Fruit fly (Drosophila melanogaster) whole organism, adult: ENCODE data around the gene Ada2b.

Experiments
- CG7045 ChIP-seq: fragments of 200-800 bp; sonication (Bioruptor generic); optimal IDR thresholded peaks from 2 replicates; lab custom pipeline; 2017; ENCODE audit warnings: missing biosample characterization, mild to moderate bottlenecking, missing genetic modification characterization
- Mnt ChIP-seq: fragments of 200-800 bp; sonication (Bioruptor generic); optimal IDR thresholded peaks from 2 replicates; lab custom pipeline; 2016; ENCODE audit warnings: missing biosample characterization, mild to moderate bottlenecking, missing genetic modification characterization
- pad ChIP-seq: fragments of 200-800 bp; sonication (Bioruptor generic); optimal IDR thresholded peaks from 3 replicates; lab custom pipeline; 2017; ENCODE audit warnings: missing biosample characterization, missing genetic modification characterization, mild to moderate bottlenecking, moderate library complexity, missing genetic modification reagents

DNA sequence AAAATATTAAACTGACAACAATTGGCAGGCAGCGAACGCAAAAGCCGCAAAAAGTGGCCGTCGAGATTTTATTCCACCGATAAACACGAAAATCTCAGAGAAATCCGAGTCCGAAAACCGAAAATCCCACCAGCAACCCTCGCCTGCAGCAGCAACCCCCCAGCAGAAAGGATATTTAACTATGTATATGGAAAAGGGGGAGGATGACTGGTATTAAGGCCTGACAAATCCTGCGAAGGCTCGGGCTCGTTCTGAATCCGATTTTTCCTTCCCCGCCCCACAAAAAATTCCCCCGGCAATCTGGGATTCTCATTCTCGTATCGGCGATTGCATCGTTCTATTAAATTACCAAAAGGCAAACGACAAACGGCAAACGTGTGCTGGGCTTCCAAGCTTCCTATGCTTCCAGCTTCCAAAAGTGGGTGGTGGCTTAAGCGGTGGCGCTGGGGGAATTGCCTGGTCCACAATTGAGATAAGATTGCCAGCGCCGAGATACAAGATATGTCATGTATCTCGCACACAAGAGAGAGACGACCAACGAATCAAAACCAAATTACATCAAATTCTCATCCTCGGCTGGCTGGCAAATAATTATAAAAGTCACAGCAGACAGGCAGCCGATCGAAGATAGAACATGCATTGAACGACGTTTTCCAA is 47.9 kb downstream of the Ada2b start:
- TF ChIP-seq Mnt (GFP tag; lab: Kevin White, UChicago) = no peak
- TF ChIP-seq pad (GFP tag; lab: Kevin White, UChicago) = no peak
- no peak for TF ChIP-seq CG7045 (GFP tag; lab: Kevin White, UChicago)
